Worm (Caenorhabditis elegans) whole organism, L2 larva: ENCODE results near the gene unc-46.

ENCODE experiments used
- F13H6.1 ChIP-seq: sonication (generic microtip); optimal IDR thresholded peaks from 2 replicates; lab custom pipeline; 2016; ENCODE audit warnings: missing genetic modification characterization, missing compliant biosample characterization
- R02D3.7 ChIP-seq: fragments of 150-350 bp; optimal IDR thresholded peaks from 2 replicates; lab custom pipeline; 2014; ENCODE audit warnings: missing biosample characterization, missing genetic modification characterization
- Y55F3AM.14 ChIP-seq: fragments of 200-800 bp; sonication (Bioruptor generic); optimal IDR thresholded peaks from 2 replicates; lab custom pipeline; 2018; ENCODE audit warnings: mild to moderate bottlenecking, missing genetic modification characterization, missing compliant biosample characterization
- ZK546.5 ChIP-seq: sonication (generic microtip); optimal IDR thresholded peaks from 2 replicates; lab custom pipeline; 2017; ENCODE audit warnings: missing biosample characterization, missing genetic modification characterization
- aly-2 ChIP-seq: fragments of 150-350 bp; optimal IDR thresholded peaks from 2 replicates; lab custom pipeline; 2014; ENCODE audit warnings: missing biosample characterization, missing genetic modification characterization
- ama-1 ChIP-seq: fragments of 150-350 bp; optimal IDR thresholded peaks from 2 replicates; lab custom pipeline; 2018; ENCODE audit warnings: inconsistent platforms
- blmp-1 ChIP-seq: sonication (generic microtip); optimal IDR thresholded peaks from 2 replicates; lab custom pipeline; 2017; ENCODE audit warnings: missing genetic modification characterization, mild to moderate bottlenecking, missing compliant biosample characterization, antibody characterized with exemption, moderate library complexity; ENCODE audit not compliant: insufficient read depth
- ceh-82 ChIP-seq: fragments of 150-350 bp; optimal IDR thresholded peaks from 2 replicates; lab custom pipeline; 2014; ENCODE audit warnings: missing biosample characterization, missing genetic modification characterization
- dmd-4 ChIP-seq: sonication (generic microtip); optimal IDR thresholded peaks from 2 replicates; lab custom pipeline; 2017; ENCODE audit warnings: missing biosample characterization, missing genetic modification characterization
- egl-27 ChIP-seq: sonication (generic microtip); optimal IDR thresholded peaks from 3 replicates; lab custom pipeline; 2017; ENCODE audit warnings: missing biosample characterization, missing genetic modification reagents, missing genetic modification characterization
- elt-1 ChIP-seq: fragments of 150-350 bp; optimal IDR thresholded peaks from 2 replicates; lab custom pipeline; 2014; ENCODE audit warnings: missing biosample characterization, missing genetic modification characterization
- elt-3 ChIP-seq: sonication (generic microtip); optimal IDR thresholded peaks from 2 replicates; lab custom pipeline; 2017; ENCODE audit warnings: missing biosample characterization, missing genetic modification characterization
- fos-1 ChIP-seq: fragments of 150-350 bp; optimal IDR thresholded peaks from 2 replicates; lab custom pipeline; 2014; ENCODE audit warnings: missing biosample characterization, missing genetic modification characterization
- gmeb-1 ChIP-seq: fragments of 150-350 bp; optimal IDR thresholded peaks from 2 replicates; lab custom pipeline; 2014; ENCODE audit warnings: missing biosample characterization, missing genetic modification characterization
- lin-11 ChIP-seq: fragments of 150-350 bp; sonication (generic microtip); optimal IDR thresholded peaks from 2 replicates; lab custom pipeline; 2014; ENCODE audit warnings: missing biosample characterization, missing genetic modification characterization, inconsistent platforms, mixed read lengths
- lin-13 ChIP-seq: fragments of 150-350 bp; optimal IDR thresholded peaks from 2 replicates; lab custom pipeline; 2014; ENCODE audit warnings: missing biosample characterization, missing genetic modification reagents, missing genetic modification characterization
- lin-39 ChIP-seq: fragments of 150-350 bp; optimal IDR thresholded peaks from 2 replicates; lab custom pipeline; 2014; ENCODE audit warnings: missing biosample characterization, missing genetic modification reagents, missing genetic modification characterization
- lsy-2 ChIP-seq, 2 experiments: fragments of 150-350 bp in 1 of 2; sonication (generic microtip) in 1 of 2; optimal IDR thresholded peaks; 2 replicates each; lab custom pipeline; 2014 to 2017; ENCODE audit warnings: missing biosample characterization in 2 of 2, missing genetic modification characterization in 2 of 2
- mab-5 ChIP-seq: fragments of 150-350 bp; optimal IDR thresholded peaks from 2 replicates; lab custom pipeline; 2014; ENCODE audit warnings: missing biosample characterization, missing genetic modification characterization
- mbf-1 ChIP-seq: sonication (generic microtip); optimal IDR thresholded peaks from 2 replicates; lab custom pipeline; 2017; ENCODE audit warnings: missing biosample characterization, missing genetic modification characterization
- mdl-1 ChIP-seq, 2 experiments: fragments of 150-350 bp in 1 of 2; sonication (generic microtip) in 1 of 2; optimal IDR thresholded peaks; 2 replicates each; lab custom pipeline; 2017; ENCODE audit warnings: missing biosample characterization in 2 of 2, missing genetic modification characterization in 2 of 2
- nhr-10 ChIP-seq: sonication (generic microtip); optimal IDR thresholded peaks from 2 replicates; lab custom pipeline; 2017; ENCODE audit warnings: missing biosample characterization, missing genetic modification characterization
- nhr-11 ChIP-seq: fragments of 150-350 bp; optimal IDR thresholded peaks from 2 replicates; lab custom pipeline; 2014; ENCODE audit warnings: missing biosample characterization, missing genetic modification characterization
- nhr-12 ChIP-seq: fragments of 150-350 bp; optimal IDR thresholded peaks from 2 replicates; lab custom pipeline; 2014; ENCODE audit warnings: missing biosample characterization, missing genetic modification characterization
- nhr-129 ChIP-seq: fragments of 150-350 bp; optimal IDR thresholded peaks from 2 replicates; lab custom pipeline; 2014; ENCODE audit warnings: missing biosample characterization, missing genetic modification characterization
- nhr-21 ChIP-seq: fragments of 150-350 bp; optimal IDR thresholded peaks from 2 replicates; lab custom pipeline; 2014; ENCODE audit warnings: missing biosample characterization, missing genetic modification characterization
- nhr-23 ChIP-seq: fragments of 150-350 bp; optimal IDR thresholded peaks from 2 replicates; lab custom pipeline; 2014; ENCODE audit warnings: missing biosample characterization, missing genetic modification reagents, missing genetic modification characterization
- nhr-237 ChIP-seq: fragments of 150-350 bp; optimal IDR thresholded peaks from 2 replicates; lab custom pipeline; 2014; ENCODE audit warnings: missing biosample characterization, missing genetic modification characterization
- nhr-25 ChIP-seq: fragments of 150-350 bp; sonication (generic microtip); optimal IDR thresholded peaks from 3 replicates; lab custom pipeline; 2014; ENCODE audit warnings: missing biosample characterization, missing genetic modification characterization
- nhr-6 ChIP-seq: fragments of 150-350 bp; optimal IDR thresholded peaks from 2 replicates; lab custom pipeline; 2014; ENCODE audit warnings: missing biosample characterization, missing genetic modification characterization
- nhr-77 ChIP-seq: fragments of 150-350 bp; optimal IDR thresholded peaks from 2 replicates; lab custom pipeline; 2014; ENCODE audit warnings: missing biosample characterization, missing genetic modification characterization
- sem-4 ChIP-seq: fragments of 150-350 bp; optimal IDR thresholded peaks from 2 replicates; lab custom pipeline; 2014; ENCODE audit warnings: missing biosample characterization, missing genetic modification reagents, missing genetic modification characterization
- sma-9 ChIP-seq, 2 experiments: fragments of 150-350 bp in 1 of 2; sonication (generic microtip) in 1 of 2; optimal IDR thresholded peaks; 2 replicates each; lab custom pipeline; 2014 to 2016; ENCODE audit warnings: missing genetic modification characterization in 2 of 2, mild to moderate bottlenecking in 1 of 2, missing biosample characterization in 1 of 2, missing compliant biosample characterization in 1 of 2, missing genetic modification reagents in 1 of 2, moderate library complexity in 1 of 2
- snpc-4 ChIP-seq: fragments of 150-350 bp; optimal IDR thresholded peaks from 2 replicates; lab custom pipeline; 2014; ENCODE audit warnings: missing biosample characterization, missing genetic modification characterization
- unc-39 ChIP-seq: fragments of 150-350 bp; optimal IDR thresholded peaks from 2 replicates; lab custom pipeline; 2014; ENCODE audit warnings: missing biosample characterization, missing genetic modification characterization
- unc-62 ChIP-seq: fragments of 150-350 bp; optimal IDR thresholded peaks from 2 replicates; lab custom pipeline; 2014; ENCODE audit warnings: missing biosample characterization, missing genetic modification reagents, missing genetic modification characterization
- zag-1 ChIP-seq: fragments of 150-350 bp; optimal IDR thresholded peaks from 2 replicates; lab custom pipeline; 2014; ENCODE audit warnings: missing biosample characterization, missing genetic modification characterization
- ztf-1 ChIP-seq: fragments of 200-800 bp; sonication (Bioruptor generic); conservative IDR thresholded peaks from 2 replicates; pipeline ENCODE4 v1.3.6; 2022; ENCODE audit warnings: missing genetic modification characterization, missing compliant biosample characterization
- ztf-11 ChIP-seq: sonication (generic microtip); optimal IDR thresholded peaks from 2 replicates; lab custom pipeline; 2017; ENCODE audit warnings: missing biosample characterization, missing genetic modification characterization
- ztf-4 ChIP-seq: fragments of 150-350 bp; optimal IDR thresholded peaks from 2 replicates; lab custom pipeline; 2014; ENCODE audit warnings: missing biosample characterization, missing genetic modification characterization

The unc-46 gene

DNA sequence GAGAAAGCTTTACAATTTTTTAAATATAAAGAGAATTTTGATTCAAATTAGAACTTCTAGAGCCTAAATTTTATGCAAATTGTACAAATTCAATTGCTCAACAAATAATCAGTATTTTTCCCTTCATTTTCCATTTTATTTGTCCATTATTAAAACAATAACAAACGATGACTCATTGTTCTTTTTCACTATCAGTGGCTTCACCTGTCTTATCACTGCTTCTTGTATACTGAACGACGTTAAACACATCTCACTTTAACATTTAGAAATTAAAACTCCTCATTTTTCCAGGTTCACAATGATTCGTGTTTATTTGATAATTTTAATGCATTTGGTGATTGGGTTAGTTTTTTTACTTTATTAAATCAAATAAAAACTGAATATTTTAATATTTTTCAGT is 20.9 kb upstream of the unc-46 start, which contains the start of gene sid-1:
Gene sid-1, plus strand, starts transcription at position 292 of the 400 bp plus-strand sequence.
- TF ChIP-seq zag-1 (no peak), fos-1 (tag; lab: Kevin White, UChicago) (peak; percentile 80)

DNA sequence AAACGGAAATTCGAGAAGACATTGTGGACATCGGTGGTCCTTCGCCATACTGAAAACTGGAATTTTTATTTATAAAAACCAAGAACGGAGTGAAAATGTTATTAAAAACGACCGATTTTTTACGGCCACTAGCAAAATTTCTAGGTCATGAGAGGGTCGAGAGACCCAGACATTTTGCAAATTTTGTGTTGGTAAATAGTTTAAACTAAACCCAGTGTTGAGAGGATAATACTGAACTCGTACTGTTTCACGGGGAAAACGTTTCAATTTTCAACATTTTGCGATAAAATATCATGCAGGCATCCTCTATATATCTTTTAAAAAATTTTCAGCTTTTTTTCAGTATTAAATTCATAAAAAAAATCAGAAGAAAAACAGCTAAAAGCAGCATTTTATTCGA is 20.3 kb upstream of the unc-46 start, which contains the start of gene C04F5.9:
Gene C04F5.9, minus strand, starts transcription at position 101 of the 400 bp plus-strand sequence.
- TF ChIP-seq mab-5 (tag; lab: Kevin White, UChicago) (no peak), nhr-21 (tag; lab: Kevin White, UChicago) (no peak), aly-2 (no peak), F13H6.1 (tag; lab: Kevin White, UChicago) (no peak), sem-4 (tag; lab: Kevin White, UChicago) (no peak), ztf-1 (GFP tag; lab: Robert Waterston, UW) (no peak), gmeb-1 (no peak), R02D3.7 (tag; lab: Kevin White, UChicago) (no peak), nhr-129 (tag; lab: Kevin White, UChicago) (no peak), nhr-25 (tag; lab: Kevin White, UChicago) (no peak), unc-39 (tag; lab: Kevin White, UChicago) (no peak), nhr-23 (tag; lab: Kevin White, UChicago) (no peak), blmp-1 (tag; lab: Kevin White, UChicago) (no peak), mbf-1 (tag; lab: Kevin White, UChicago) (no peak), egl-27 (tag; lab: Kevin White, UChicago) (no peak), nhr-77 (tag; lab: Kevin White, UChicago) (no peak), nhr-11 (tag; lab: Kevin White, UChicago) (no peak)

- no peak for TF ChIP-seq Y55F3AM.14 (GFP tag; lab: Kevin White, UChicago)
- TF ChIP-seq ceh-82 (tag; lab: Kevin White, UChicago): no peak
- TF ChIP-seq snpc-4 (tag; lab: Kevin White, UChicago): no peak
- TF ChIP-seq dmd-4 (tag; lab: Kevin White, UChicago): no peak
- no peak for TF ChIP-seq sma-9 (GFP tag; optimal IDR thresholded peaks at IDR 0.05; lab: Kevin White, UChicago)
- no peak for TF ChIP-seq sma-9 (tag; optimal IDR thresholded peaks at IDR 0.05; lab: Kevin White, UChicago)
- TF ChIP-seq mab-5 (tag; lab: Kevin White, UChicago): no peak
- no peak for TF ChIP-seq ZK546.5 (tag; lab: Kevin White, UChicago)
- no peak for TF ChIP-seq mdl-1 (tag; optimal IDR thresholded peaks at IDR 0.05; lab: Kevin White, UChicago)
- TF ChIP-seq nhr-12: no peak
- no peak for TF ChIP-seq blmp-1 (tag; lab: Kevin White, UChicago)
- TF ChIP-seq nhr-6 (tag; lab: Kevin White, UChicago): no peak
- TF ChIP-seq nhr-10 (tag; lab: Kevin White, UChicago): no peak
- TF ChIP-seq lsy-2 (tag; optimal IDR thresholded peaks at IDR 0.05; lab: Kevin White, UChicago): no peak
- TF ChIP-seq ztf-1 (GFP tag; lab: Robert Waterston, UW): no peak
These were observed 14.8 kb upstream of the unc-46 start, which contains the start of gene C04F5.8 for ce11 chrV:5113654-5114053. TSS of gene C04F5.8 (minus strand) at chrV:5113754.

DNA sequence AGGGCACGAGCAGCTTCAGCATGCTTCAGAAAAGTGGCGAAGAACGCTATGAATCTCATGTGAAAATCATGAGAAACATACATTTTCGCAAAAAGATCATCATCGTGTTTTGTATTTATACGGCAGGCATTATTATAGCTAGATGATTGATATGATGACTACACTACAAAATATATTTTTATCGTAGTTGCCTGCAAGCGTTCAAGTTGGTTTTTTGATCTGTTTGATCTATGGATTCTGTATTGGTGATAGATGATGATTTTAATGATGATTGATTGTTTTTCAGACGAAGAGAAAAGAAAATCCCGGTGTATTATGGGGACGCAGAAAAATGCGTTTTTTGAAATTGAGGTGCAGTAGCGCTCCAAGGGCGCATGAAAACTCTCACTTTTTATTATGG is 11.9 kb upstream of the unc-46 start, which contains the start of gene ugt-63:
Gene ugt-63, minus strand, starts transcription at position 89 of the 400 bp plus-strand sequence.
- no peak for TF ChIP-seq Y55F3AM.14 (GFP tag; lab: Kevin White, UChicago)
- no peak for TF ChIP-seq elt-3 (tag; lab: Kevin White, UChicago)
- TF ChIP-seq unc-62: no peak
- no peak for TF ChIP-seq snpc-4 (tag; lab: Kevin White, UChicago)
- TF ChIP-seq ztf-11 (tag; lab: Kevin White, UChicago): no peak
- TF ChIP-seq F13H6.1 (tag; lab: Kevin White, UChicago): no peak
- no peak for TF ChIP-seq ztf-4 (tag; lab: Kevin White, UChicago)
- TF ChIP-seq mab-5 (tag; lab: Kevin White, UChicago): peak; percentile 30
- no peak for TF ChIP-seq lin-11 (tag; lab: Kevin White, UChicago)
- no peak for TF ChIP-seq lin-13 (GFP tag; lab: Kevin White, UChicago)
- TF ChIP-seq nhr-237 (tag; lab: Kevin White, UChicago): no peak
- no peak for TF ChIP-seq ZK546.5 (tag; lab: Kevin White, UChicago)
- no peak for TF ChIP-seq sem-4 (tag; lab: Kevin White, UChicago)
- TF ChIP-seq nhr-12: no peak
- TF ChIP-seq blmp-1 (tag; lab: Kevin White, UChicago): no peak
- no peak for TF ChIP-seq nhr-10 (tag; lab: Kevin White, UChicago)
- no peak for TF ChIP-seq aly-2
- peak; percentile 69 for TF ChIP-seq sma-9 (GFP tag; optimal IDR thresholded peaks at IDR 0.05; lab: Kevin White, UChicago)
- TF ChIP-seq sma-9 (tag; optimal IDR thresholded peaks at IDR 0.05; lab: Kevin White, UChicago): no peak
- no peak for TF ChIP-seq mdl-1 (tag; optimal IDR thresholded peaks at IDR 0.05; lab: Kevin White, UChicago)
- TF ChIP-seq nhr-25 (tag; lab: Kevin White, UChicago): peak; percentile 29
- TF ChIP-seq mbf-1 (tag; lab: Kevin White, UChicago): no peak
- TF ChIP-seq elt-1 (tag; lab: Kevin White, UChicago): no peak
- TF ChIP-seq nhr-21 (tag; lab: Kevin White, UChicago): peak; percentile 18
- TF ChIP-seq nhr-23 (tag; lab: Kevin White, UChicago): no peak
- TF ChIP-seq lin-39 (tag; lab: Kevin White, UChicago): no peak
- no peak for TF ChIP-seq R02D3.7 (tag; lab: Kevin White, UChicago)
- TF ChIP-seq ama-1 (lab: Kevin White, UChicago): no peak
